Worm (Caenorhabditis elegans) whole organism, midembryonic: ENCODE results near the gene Y66A7A.7.
"Not testable (repeated sequence)": the region's sequence is repeated elsewhere in the genome, so short reads cannot be mapped to it uniquely, and the experiment has no call there.

ENCODE experiments used
- flt-1 ChIP-seq: fragments of 200-800 bp; sonication (Bioruptor generic); IDR thresholded peaks from 2 replicates; pipeline ENCODE4 v1.3.6; 2022; ENCODE audit warnings: missing genetic modification characterization, missing compliant biosample characterization
- klf-2 ChIP-seq: fragments of 200-800 bp; sonication (Bioruptor generic); conservative IDR thresholded peaks from 2 replicates; pipeline ENCODE4 v1.3.6; 2022; ENCODE audit warnings: missing genetic modification reagents, missing genetic modification characterization, missing compliant biosample characterization
- med-1 ChIP-seq: sonication (generic microtip); optimal IDR thresholded peaks from 2 replicates; lab custom pipeline; 2017; ENCODE audit warnings: missing genetic modification characterization, mild to moderate bottlenecking, missing compliant biosample characterization, antibody characterized with exemption, missing genetic modification reagents; ENCODE audit not compliant: insufficient read depth
- ref-1 ChIP-seq: fragments of 200-800 bp; sonication (Bioruptor generic); conservative IDR thresholded peaks from 2 replicates; pipeline ENCODE4 v1.3.6; 2022; ENCODE audit warnings: missing genetic modification reagents, missing genetic modification characterization, missing compliant biosample characterization
- tab-1 ChIP-seq: fragments of 200-800 bp; sonication (Bioruptor generic); IDR thresholded peaks from 2 replicates; pipeline ENCODE4 v1.3.6; 2022; ENCODE audit warnings: missing genetic modification characterization, missing compliant biosample characterization
- ztf-23 ChIP-seq: fragments of 200-800 bp; sonication (Bioruptor generic); IDR thresholded peaks from 2 replicates; pipeline ENCODE4 v1.3.6; 2022; ENCODE audit warnings: missing genetic modification reagents, missing genetic modification characterization, missing compliant biosample characterization
- ztf-29 ChIP-seq: fragments of 200-800 bp; sonication (Bioruptor generic); IDR thresholded peaks from 2 replicates; pipeline ENCODE4 v1.3.6; 2022; ENCODE audit warnings: missing genetic modification reagents, missing genetic modification characterization, missing compliant biosample characterization

ce11 chrIII:11614325-11614724 is 14.9 kb downstream of the Y66A7A.7 start:
- not testable (repeated sequence) for TF ChIP-seq klf-2 (GFP tag; lab: Robert Waterston, UW); ztf-23 (GFP tag; lab: Robert Waterston, UW); med-1 (GFP tag; lab: Kevin White, UChicago); ztf-29 (GFP tag; lab: Robert Waterston, UW); flt-1; ref-1 (GFP tag; lab: Robert Waterston, UW); tab-1 (GFP tag; lab: Robert Waterston, UW)
